Worm (Caenorhabditis elegans) whole organism, L1 larva: ENCODE data around the gene ZC449.4.

Experiments
- C04F5.9 ChIP-seq: sonication (generic microtip); optimal IDR thresholded peaks from 2 replicates; lab custom pipeline; 2016; ENCODE audit warnings: missing genetic modification characterization, missing compliant biosample characterization
- C16A3.4 ChIP-seq: fragments of 150-350 bp; optimal IDR thresholded peaks from 2 replicates; lab custom pipeline; 2014; ENCODE audit warnings: missing biosample characterization, missing genetic modification characterization
- C34B4.2 ChIP-seq: sonication (generic microtip); optimal IDR thresholded peaks from 2 replicates; lab custom pipeline; 2017; ENCODE audit warnings: mild to moderate bottlenecking, missing genetic modification characterization, missing compliant biosample characterization
- F16B12.6 ChIP-seq: fragments of 150-350 bp; optimal IDR thresholded peaks from 2 replicates; lab custom pipeline; 2014; ENCODE audit warnings: missing biosample characterization, missing genetic modification characterization
- Y116A8C.19 ChIP-seq: sonication (generic microtip); optimal IDR thresholded peaks from 2 replicates; lab custom pipeline; 2016; ENCODE audit warnings: missing compliant biosample characterization, missing genetic modification characterization, borderline replicate concordance
- aly-2 ChIP-seq: fragments of 150-350 bp; optimal IDR thresholded peaks from 2 replicates; lab custom pipeline; 2014; ENCODE audit warnings: missing biosample characterization, missing genetic modification characterization
- blmp-1 ChIP-seq: fragments of 150-350 bp; optimal IDR thresholded peaks from 2 replicates; lab custom pipeline; 2014; ENCODE audit warnings: missing biosample characterization, missing genetic modification characterization
- ceh-82 ChIP-seq, 3 experiments: fragments of 150-350 bp in 1 of 3; sonication (generic microtip) in 2 of 3; optimal IDR thresholded peaks; 2 replicates each; lab custom pipeline; 2014 to 2017; ENCODE audit warnings: missing biosample characterization in 3 of 3, missing genetic modification characterization in 3 of 3
- ceh-90 ChIP-seq: sonication (generic microtip); optimal IDR thresholded peaks from 2 replicates; lab custom pipeline; 2016; ENCODE audit warnings: missing genetic modification characterization, missing compliant biosample characterization
- dsc-1 ChIP-seq: sonication (generic microtip); optimal IDR thresholded peaks from 2 replicates; lab custom pipeline; 2016; ENCODE audit warnings: mild to moderate bottlenecking, missing genetic modification characterization, missing compliant biosample characterization
- efl-3 ChIP-seq: fragments of 200-800 bp; sonication (Bioruptor generic); optimal IDR thresholded peaks from 2 replicates; lab custom pipeline; 2018; ENCODE audit warnings: mild to moderate bottlenecking, missing genetic modification characterization, missing compliant biosample characterization
- egl-13 ChIP-seq: sonication (generic microtip); optimal IDR thresholded peaks from 2 replicates; lab custom pipeline; 2016; ENCODE audit warnings: missing genotype, missing genetic modification reagents, missing genetic modification characterization, missing compliant biosample characterization
- egl-27 ChIP-seq, 2 experiments: fragments of 150-350 bp in 1 of 2; sonication (generic microtip); optimal IDR thresholded peaks; 3 replicates each; lab custom pipeline; 2017 to 2018; ENCODE audit warnings: missing biosample characterization in 2 of 2, missing genetic modification characterization in 2 of 2, missing genetic modification reagents in 2 of 2
- elt-2 ChIP-seq: sonication (generic microtip); optimal IDR thresholded peaks from 2 replicates; lab custom pipeline; 2016; ENCODE audit warnings: missing genetic modification characterization, mild to moderate bottlenecking, inconsistent platforms, missing compliant biosample characterization, missing genetic modification reagents
- elt-3 ChIP-seq, 6 experiments: fragments of 150-350 bp in 1 of 6; sonication (generic microtip); optimal IDR thresholded peaks; 2 replicates each; lab custom pipeline; 2017 to 2018; ENCODE audit warnings: missing biosample characterization in 6 of 6, missing genetic modification characterization in 6 of 6, inconsistent platforms in 1 of 6
- fkh-10 ChIP-seq: sonication (generic microtip); optimal IDR thresholded peaks from 2 replicates; lab custom pipeline; 2017; ENCODE audit warnings: missing biosample characterization, missing genetic modification reagents, missing genetic modification characterization
- fkh-8 ChIP-seq: sonication (generic microtip); optimal IDR thresholded peaks from 2 replicates; lab custom pipeline; 2016; ENCODE audit warnings: mild to moderate bottlenecking, missing genetic modification characterization, missing compliant biosample characterization
- grh-1 ChIP-seq: fragments of 200-800 bp; sonication (Bioruptor generic); IDR thresholded peaks from 2 replicates; pipeline ENCODE4 v1.3.6; 2022; ENCODE audit warnings: missing genetic modification reagents, missing genetic modification characterization, missing compliant biosample characterization
- hlh-4 ChIP-seq: sonication (generic microtip); optimal IDR thresholded peaks from 2 replicates; lab custom pipeline; 2016; ENCODE audit warnings: mild to moderate bottlenecking, missing genetic modification characterization, missing compliant biosample characterization
- irx-1 ChIP-seq: sonication (generic microtip); optimal IDR thresholded peaks from 2 replicates; lab custom pipeline; 2016; ENCODE audit warnings: missing genetic modification characterization, missing compliant biosample characterization
- isw-1 ChIP-seq: fragments of 200-800 bp; sonication (Bioruptor generic); IDR thresholded peaks from 2 replicates; pipeline ENCODE4 v1.3.6; 2022; ENCODE audit warnings: missing genetic modification characterization, missing compliant biosample characterization
- jun-1 ChIP-seq: fragments of 150-350 bp; optimal IDR thresholded peaks from 2 replicates; lab custom pipeline; 2014; ENCODE audit warnings: missing biosample characterization, missing genetic modification reagents, missing genetic modification characterization
- lin-14 ChIP-seq: fragments of 200-800 bp; sonication (Bioruptor generic); optimal IDR thresholded peaks from 2 replicates; lab custom pipeline; 2018; ENCODE audit warnings: mild to moderate bottlenecking, missing genetic modification characterization, moderate library complexity, missing compliant biosample characterization
- lin-15B ChIP-seq: fragments of 150-350 bp; sonication (generic microtip); optimal IDR thresholded peaks from 3 replicates; lab custom pipeline; 2014; ENCODE audit warnings: missing biosample characterization, missing genetic modification characterization
- lin-35 ChIP-seq, 2 experiments: fragments of 150-350 bp; optimal IDR thresholded peaks; 2 replicates each; lab custom pipeline; 2014; ENCODE audit warnings: missing biosample characterization in 2 of 2, missing genetic modification characterization in 2 of 2, missing genetic modification reagents in 2 of 2
- mep-1 ChIP-seq: fragments of 150-350 bp; optimal IDR thresholded peaks from 2 replicates; lab custom pipeline; 2014; ENCODE audit warnings: missing biosample characterization, missing genetic modification characterization
- nhr-12 ChIP-seq: sonication (generic microtip); optimal IDR thresholded peaks from 2 replicates; lab custom pipeline; 2017; ENCODE audit warnings: missing biosample characterization, missing genetic modification characterization
- nhr-19 ChIP-seq: fragments of 200-800 bp; sonication (Bioruptor generic); conservative IDR thresholded peaks from 2 replicates; pipeline ENCODE4 v1.3.6; 2022; ENCODE audit warnings: missing genetic modification characterization, missing compliant biosample characterization
- nhr-237 ChIP-seq: fragments of 150-350 bp; optimal IDR thresholded peaks from 2 replicates; lab custom pipeline; 2014; ENCODE audit warnings: missing biosample characterization, missing genetic modification characterization
- nhr-28 ChIP-seq: fragments of 150-350 bp; optimal IDR thresholded peaks from 2 replicates; lab custom pipeline; 2014; ENCODE audit warnings: missing biosample characterization, missing genetic modification characterization
- nhr-77 ChIP-seq: fragments of 150-350 bp; optimal IDR thresholded peaks from 2 replicates; lab custom pipeline; 2014; ENCODE audit warnings: missing biosample characterization, missing genetic modification characterization
- nhr-85 ChIP-seq: sonication (generic microtip); peaks from one replicate; lab custom pipeline; 2016; ENCODE audit warnings: missing genetic modification characterization, inconsistent platforms, missing compliant biosample characterization
- pag-3 ChIP-seq: sonication (generic microtip); optimal IDR thresholded peaks from 2 replicates; lab custom pipeline; 2017; ENCODE audit warnings: missing genetic modification characterization, mild to moderate bottlenecking, missing compliant biosample characterization, antibody characterized with exemption, borderline replicate concordance; ENCODE audit not compliant: insufficient read depth
- sup-37 ChIP-seq: fragments of 200-800 bp; sonication (Bioruptor generic); optimal IDR thresholded peaks from 2 replicates; lab custom pipeline; 2018; ENCODE audit warnings: mild to moderate bottlenecking, missing genetic modification characterization, missing compliant biosample characterization
- swsn-7 ChIP-seq: sonication (generic microtip); optimal IDR thresholded peaks from 2 replicates; lab custom pipeline; 2016; ENCODE audit warnings: missing genetic modification characterization, missing compliant biosample characterization
- unc-30 ChIP-seq: sonication (generic microtip); optimal IDR thresholded peaks from 2 replicates; lab custom pipeline; 2017; ENCODE audit warnings: missing biosample characterization, missing genetic modification characterization
- unc-62 ChIP-seq: fragments of 150-350 bp; optimal IDR thresholded peaks from 2 replicates; lab custom pipeline; 2014; ENCODE audit warnings: missing biosample characterization, missing genetic modification reagents, missing genetic modification characterization
- unc-86 ChIP-seq: sonication (generic microtip); optimal IDR thresholded peaks from 2 replicates; lab custom pipeline; 2016; ENCODE audit warnings: missing genetic modification characterization, missing compliant biosample characterization
- zag-1 ChIP-seq: fragments of 150-350 bp; optimal IDR thresholded peaks from 2 replicates; lab custom pipeline; 2014; ENCODE audit warnings: missing biosample characterization, missing genetic modification characterization
- zip-4 ChIP-seq: fragments of 200-800 bp; sonication (Bioruptor generic); optimal IDR thresholded peaks from 2 replicates; lab custom pipeline; 2018; ENCODE audit warnings: mild to moderate bottlenecking, missing genetic modification characterization, moderate library complexity, missing compliant biosample characterization
- ztf-11 ChIP-seq, 2 experiments: sonication (generic microtip); optimal IDR thresholded peaks; 2 replicates each; lab custom pipeline; 2016 to 2017; ENCODE audit warnings: missing genetic modification characterization in 2 of 2, missing biosample characterization in 1 of 2, missing compliant biosample characterization in 1 of 2

The ZC449.4 gene

DNA sequence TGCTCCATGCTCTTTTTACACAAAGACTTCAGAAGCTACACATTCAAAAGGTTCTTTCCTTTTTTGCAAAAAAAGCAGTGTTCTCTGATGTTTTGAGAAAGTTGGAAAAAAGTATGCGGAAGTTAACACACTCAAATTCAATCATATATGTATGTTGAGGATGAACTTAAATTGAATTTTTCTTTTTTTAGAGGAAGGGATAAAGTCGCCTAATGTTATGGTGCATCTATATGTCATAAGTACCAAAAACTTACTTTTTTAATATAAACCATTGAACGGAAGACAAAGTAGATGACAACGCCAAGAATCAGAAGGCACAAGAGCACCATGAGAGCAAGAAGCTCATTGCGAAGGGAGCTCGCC is 5.2 kb downstream of the ZC449.4 start:
- TF ChIP-seq mep-1 (tag; lab: Kevin White, UChicago) (no peak), isw-1 (GFP tag; lab: Robert Waterston, UW) (no peak), elt-2 (tag; lab: Kevin White, UChicago) (no peak), dsc-1 (tag; lab: Kevin White, UChicago) (no peak), lin-15B (tag; lab: Kevin White, UChicago) (no peak), irx-1 (tag; lab: Kevin White, UChicago) (no peak), fkh-10 (GFP tag; lab: Kevin White, UChicago) (peak; percentile 71), lin-14 (GFP tag; lab: Kevin White, UChicago) (peak; percentile 33)

DNA sequence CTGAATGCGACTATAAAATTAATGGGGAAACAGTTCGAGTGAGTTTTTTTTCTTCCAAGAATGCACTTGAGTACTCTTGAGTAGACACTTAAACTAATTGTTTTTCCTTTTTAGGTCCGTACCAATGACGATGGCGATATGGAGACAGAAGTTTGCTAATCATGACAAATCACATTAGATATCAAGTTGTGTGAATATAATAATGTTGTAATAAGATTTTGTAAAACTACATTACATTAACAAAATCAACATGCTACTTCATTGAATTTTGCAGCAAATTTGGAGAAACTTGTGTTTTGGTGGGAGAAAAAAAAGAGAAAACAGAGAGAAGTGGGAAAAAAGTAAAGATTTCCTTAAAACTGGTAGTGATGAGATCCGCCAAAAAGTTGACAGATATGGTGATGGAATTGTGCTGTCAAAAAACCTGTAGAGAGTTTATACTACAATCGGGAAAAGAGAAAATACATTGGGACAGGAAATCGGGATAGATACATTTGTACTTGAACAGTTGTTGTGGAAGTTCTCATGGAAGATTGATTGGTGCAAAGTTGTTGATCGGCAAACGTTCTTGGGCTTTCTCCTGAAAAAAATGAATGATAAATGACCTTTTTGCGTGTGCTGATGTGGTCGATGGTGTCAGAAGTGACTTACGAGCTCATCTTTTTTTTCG is 5.7 kb downstream of the ZC449.4 start:
- TF ChIP-seq C16A3.4 (tag; lab: Kevin White, UChicago) (no peak), hlh-4 (tag; lab: Kevin White, UChicago) (no peak), fkh-10 (GFP tag; lab: Kevin White, UChicago) (peak; percentile 20), grh-1 (GFP tag; lab: Robert Waterston, UW) (no peak), jun-1 (tag; lab: Kevin White, UChicago) (no peak), nhr-85 (tag; lab: Kevin White, UChicago) (peak; percentile 61), fkh-8 (no peak), egl-13 (tag; lab: Kevin White, UChicago) (no peak)

DNA sequence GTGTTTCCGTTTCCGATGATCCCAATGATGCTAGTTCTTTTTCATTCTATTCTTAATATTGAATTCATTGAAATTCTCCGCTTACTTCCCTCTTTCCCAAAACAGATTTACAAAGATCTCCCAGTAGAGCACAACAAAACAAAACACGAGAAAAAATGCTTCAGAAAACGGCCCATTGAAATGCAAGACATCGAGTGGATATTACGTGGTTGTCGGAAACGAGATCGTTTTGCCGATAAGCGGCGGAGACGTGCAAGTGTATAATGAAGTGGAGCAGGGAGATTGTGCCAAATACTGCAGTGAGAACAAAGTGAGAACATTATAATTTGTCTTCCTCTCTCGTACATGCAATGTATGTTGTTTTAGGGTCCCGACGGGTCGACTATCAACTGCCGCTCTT is 7.3 kb downstream of the ZC449.4 start:
- TF ChIP-seq lin-14 (GFP tag; lab: Kevin White, UChicago) = peak; percentile 36
- TF ChIP-seq C16A3.4 (tag; lab: Kevin White, UChicago) = no peak

DNA sequence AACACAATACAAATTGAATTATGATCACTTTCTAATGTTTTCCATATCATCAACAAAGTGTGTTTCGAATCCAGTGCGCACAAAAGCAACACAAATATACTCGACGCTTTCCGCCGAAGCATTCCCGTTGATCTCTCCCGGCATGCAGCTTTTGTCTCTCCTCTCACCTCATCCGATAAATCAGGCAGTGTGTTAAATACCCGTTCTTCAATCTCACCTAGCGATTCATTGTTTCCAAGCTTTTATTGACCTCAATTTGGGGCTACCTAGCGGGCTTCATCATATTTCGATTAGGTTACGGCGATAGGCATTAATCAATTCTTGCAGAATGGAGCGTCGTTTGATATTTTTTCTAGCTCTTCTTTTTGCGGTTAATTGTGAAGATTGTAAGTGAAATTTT is 9.5 kb downstream of the ZC449.4 start, which contains the start of gene ZC449.1:
ZC449.1 (plus strand) TSS at position 121 of the 400 bp plus-strand sequence.
- TF ChIP-seq egl-13 (tag; lab: Kevin White, UChicago) = no peak
- peak; percentile 73 for TF ChIP-seq blmp-1 (tag; lab: Kevin White, UChicago)

DNA sequence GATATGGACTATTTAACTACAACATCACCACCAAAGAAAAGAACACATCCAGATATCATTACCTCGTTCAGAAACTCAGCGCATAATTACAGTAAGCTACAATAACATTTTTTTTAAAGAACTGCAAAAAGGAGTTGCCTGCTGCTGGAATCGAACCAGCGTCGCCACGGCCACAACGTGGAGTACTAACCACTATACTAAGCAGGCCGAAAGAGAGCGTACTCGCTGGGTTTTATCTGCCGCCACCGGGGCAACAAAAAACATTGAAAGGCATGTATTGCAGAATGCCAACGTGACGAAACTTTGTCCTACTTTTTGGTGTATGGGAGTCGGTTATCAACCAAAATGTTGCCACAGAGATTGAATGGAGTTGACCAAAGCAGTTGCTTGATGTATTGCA is 11.1 kb downstream of the ZC449.4 start:
- no peak for TF ChIP-seq ztf-11 (tag; optimal IDR thresholded peaks at IDR 0.05; lab: Kevin White, UChicago)
- TF ChIP-seq grh-1 (GFP tag; lab: Robert Waterston, UW) = no peak
- no peak for TF ChIP-seq ceh-90 (tag; lab: Kevin White, UChicago)
- TF ChIP-seq efl-3 (GFP tag; lab: Kevin White, UChicago) = no peak
- TF ChIP-seq dsc-1 (tag; lab: Kevin White, UChicago) = peak; percentile 63
- TF ChIP-seq zag-1 (tag; lab: Kevin White, UChicago) = no peak
- TF ChIP-seq jun-1 (tag; lab: Kevin White, UChicago) = peak; percentile 37
- TF ChIP-seq nhr-19 = peak; percentile 63
- peak; percentile 58 for TF ChIP-seq lin-14 (GFP tag; lab: Kevin White, UChicago)
- no peak for TF ChIP-seq egl-27 (tag; optimal IDR thresholded peaks at IDR 0.05; lab: Kevin White, UChicago)
- no peak for TF ChIP-seq unc-86
- no peak for TF ChIP-seq lin-15B (tag; lab: Kevin White, UChicago)
- no peak for TF ChIP-seq nhr-28 (tag; lab: Kevin White, UChicago)
- TF ChIP-seq F16B12.6 = no peak
- TF ChIP-seq blmp-1 (tag; lab: Kevin White, UChicago) = peak; percentile 17
- peak; percentile 23 for TF ChIP-seq zip-4
- peak; percentile 68 for TF ChIP-seq fkh-8
- TF ChIP-seq egl-13 (tag; lab: Kevin White, UChicago) = no peak
- no peak for TF ChIP-seq irx-1 (tag; lab: Kevin White, UChicago)
- TF ChIP-seq nhr-77 (tag; lab: Kevin White, UChicago) = peak; percentile 41
- no peak for TF ChIP-seq unc-62
- TF ChIP-seq Y116A8C.19 (tag; lab: Kevin White, UChicago) = no peak
- TF ChIP-seq nhr-12 = no peak
- peak; percentile 20 to 72 for TF ChIP-seq lin-35 (GFP tag; optimal IDR thresholded peaks at IDR 0.05; lab: Kevin White, UChicago)
- no peak for TF ChIP-seq pag-3 (tag; lab: Kevin White, UChicago)
- TF ChIP-seq elt-3 (tag; optimal IDR thresholded peaks at IDR 0.05; lab: Kevin White, UChicago) = no peak
- no peak for TF ChIP-seq C04F5.9
- no peak for TF ChIP-seq unc-30
- no peak for TF ChIP-seq nhr-237 (tag; lab: Kevin White, UChicago)
- TF ChIP-seq C34B4.2 (tag; lab: Kevin White, UChicago) = no peak
- TF ChIP-seq sup-37 (GFP tag; lab: Kevin White, UChicago) = no peak
- no peak for TF ChIP-seq aly-2 (tag; lab: Kevin White, UChicago)
- TF ChIP-seq swsn-7 (tag; lab: Kevin White, UChicago) = peak; percentile 58
- peak; percentile 39 to 53 (median 44) for TF ChIP-seq ceh-82 (tag; optimal IDR thresholded peaks at IDR 0.05; lab: Kevin White, UChicago)
